Worm (Caenorhabditis elegans) whole organism, L4 larva: ENCODE results near the gene clc-11.

Source experiments
- arid-1 ChIP-seq: fragments of 200-800 bp; sonication (Bioruptor generic); conservative IDR thresholded peaks from 2 replicates; pipeline ENCODE4 v1.3.6; 2022; ENCODE audit warnings: missing genetic modification reagents, missing genetic modification characterization, missing compliant biosample characterization
- unc-62 ChIP-seq, 3 experiments: fragments of 150-350 bp in 1 of 3; sonication (generic microtip); optimal IDR thresholded peaks in 2 of 3; peaks in 1 of 3; 1 replicate in 1 of 3; 2 replicates in 2 of 3; lab custom pipeline; 2014 to 2017; ENCODE audit warnings: missing biosample characterization in 3 of 3, missing genetic modification characterization in 3 of 3, missing genetic modification reagents in 3 of 3, missing genotype in 1 of 3

clc-11 gene

ce11 chrV:16090685-16091084, 48.7 kb downstream of the clc-11 start, which contains the start of gene F22B8.3:
Gene F22B8.3, plus strand, starts transcription at chrV:16090985.
- TF ChIP-seq unc-62 (GFP tag; optimal IDR thresholded peaks at IDR 0.05 in 1 of 2; lab: Kevin White, UChicago) (peak in 1 of 2 experiments; percentile 48), unc-62 (tag; optimal IDR thresholded peaks at IDR 0.05; lab: Kevin White, UChicago) (no peak), arid-1 (GFP tag; lab: Robert Waterston, UW) (no peak)
